Fruit fly (Drosophila melanogaster): ENCODE results near the gene CG7950.

CG7950 gene

dm6 chr3R:30056592-30057135 is at the start of gene CG7950, which contains the start of gene Rpp14a (continued):
- peak; percentile 83 for TF ChIP-seq Mad (GFP tag; optimal IDR thresholded peaks at IDR 0.05)
- TF ChIP-seq CG31441 (GFP tag; IDR thresholded peaks at IDR 0.05), result peak; percentile 41; the same call in 1 of the 2 replicates
- TF ChIP-seq al (GFP tag; IDR thresholded peaks at IDR 0.05), result peak; percentile 75; the same call in 1 of the 2 replicates
- TF ChIP-seq Antp (GFP tag; optimal IDR thresholded peaks at IDR 0.05), result peak; percentile 42
- TF ChIP-seq CG10654 (GFP tag; optimal IDR thresholded peaks at IDR 0.05), result peak; percentile 67
- peak; percentile 66 for TF ChIP-seq cwo (GFP tag; optimal IDR thresholded peaks at IDR 0.05)
- TF ChIP-seq CG17361 (GFP tag; IDR thresholded peaks at IDR 0.05), result peak; percentile 37; the same call in 2 of the 3 replicates
- peak; percentile 21 for TF ChIP-seq psq (GFP tag; optimal IDR thresholded peaks at IDR 0.05)
- no peak for TF ChIP-seq CG4820 (GFP tag; optimal IDR thresholded peaks at IDR 0.05)
- peak; percentile 60 for TF ChIP-seq Oli (tag; optimal IDR thresholded peaks at IDR 0.05)
- TF ChIP-seq CG6854 (GFP tag; optimal IDR thresholded peaks at IDR 0.05), result no peak
- peak; percentile 47 for TF ChIP-seq CG5245 (GFP tag; optimal IDR thresholded peaks at IDR 0.05)
- peak; percentile 93 for TF ChIP-seq Ets65A (GFP tag)
- peak; percentile 83 for TF ChIP-seq CrebB (tag; optimal IDR thresholded peaks at IDR 0.05)
- 0 out of 3 replicates have a peak, but pooled peaks have one; percentile 5 for TF ChIP-seq Doc3 (GFP tag; IDR thresholded peaks at IDR 0.05; ENCODE audit: partially characterized antibody)
- peak; percentile 70 for TF ChIP-seq CG32772 (GFP tag; IDR thresholded peaks at IDR 0.05)
- TF ChIP-seq CG14014 (GFP tag; IDR thresholded peaks at IDR 0.05), result peak; percentile 80
- TF ChIP-seq shn (GFP tag; optimal IDR thresholded peaks at IDR 0.05), result peak; percentile 88
- peak; percentile 54 for TF ChIP-seq odd (GFP tag; optimal IDR thresholded peaks at IDR 0.05)
- peak; percentile 56 for TF ChIP-seq CG9876 (GFP tag; optimal IDR thresholded peaks at IDR 0.05)
- peak; percentile 68; the same call in 1 of the 2 replicates for TF ChIP-seq CG6272 (GFP tag; IDR thresholded peaks at IDR 0.05)
- TF ChIP-seq CG8388 (GFP tag; optimal IDR thresholded peaks at IDR 0.05), result peak; percentile 53
- no peak for TF ChIP-seq CG11093 (GFP tag; IDR thresholded peaks at IDR 0.05)
- peak; percentile 12 for TF ChIP-seq CG17802 (tag; optimal IDR thresholded peaks at IDR 0.05)
- TF ChIP-seq fru (optimal IDR thresholded peaks at IDR 0.05), result no peak
- peak; percentile 46 for TF ChIP-seq CG30020 (tag; optimal IDR thresholded peaks at IDR 0.05)
- peak; percentile 73; the same call in 2 of the 3 replicates for TF ChIP-seq CG11456 (GFP tag; IDR thresholded peaks at IDR 0.05)
- TF ChIP-seq ab (GFP tag; optimal IDR thresholded peaks at IDR 0.05), result no peak
- peak; percentile 32; the same call in 1 of the 2 replicates for TF ChIP-seq rib (GFP tag; IDR thresholded peaks at IDR 0.05)
- peak; percentile 65 for TF ChIP-seq pnt (GFP tag; optimal IDR thresholded peaks at IDR 0.05)
- TF ChIP-seq gsb-n (tag; optimal IDR thresholded peaks at IDR 0.05), result peak; percentile 42
- TF ChIP-seq Dp (GFP tag; optimal IDR thresholded peaks at IDR 0.05), result peak; percentile 28
- TF ChIP-seq Atf3 (GFP tag; optimal IDR thresholded peaks at IDR 0.05), result peak; percentile 62
- TF ChIP-seq Sin3A (optimal IDR thresholded peaks at IDR 0.05), result no peak
- TF ChIP-seq CG7357 (GFP tag; IDR thresholded peaks at IDR 0.05), result peak; percentile 62; the same call in 2 of the 3 replicates
- peak; percentile 5 for TF ChIP-seq CG17912 (GFP tag; optimal IDR thresholded peaks at IDR 0.05)
- TF ChIP-seq cg (GFP tag; optimal IDR thresholded peaks at IDR 0.05), result no peak
- peak; percentile 88 for TF ChIP-seq row (GFP tag; IDR thresholded peaks at IDR 0.05)
- no peak for TF ChIP-seq ro (GFP tag; IDR thresholded peaks at IDR 0.05)
- TF ChIP-seq CG13424 (tag; optimal IDR thresholded peaks at IDR 0.05), result peak; percentile 86
- TF ChIP-seq CG18476 (GFP tag; optimal IDR thresholded peaks at IDR 0.05), result peak; percentile 54
- no peak for TF ChIP-seq CG11560 (tag; IDR thresholded peaks at IDR 0.05)
- TF ChIP-seq en (GFP tag; optimal IDR thresholded peaks at IDR 0.05), result peak; percentile 29
- peak in 1 of 2 experiments; percentile 2 for TF ChIP-seq insv (GFP tag; optimal IDR thresholded peaks at IDR 0.05)
- peak; percentile 84 for TF ChIP-seq CG1602 (GFP tag; optimal IDR thresholded peaks at IDR 0.05)
- TF ChIP-seq Optix (GFP tag; IDR thresholded peaks at IDR 0.05), result peak; percentile 55; the same call in 2 of the 3 replicates
- TF ChIP-seq CG8765 (GFP tag; IDR thresholded peaks at IDR 0.05), result peak; percentile 61; the same call in 1 of the 2 replicates
- TF ChIP-seq yki (optimal IDR thresholded peaks at IDR 0.05), result no peak
- TF ChIP-seq CG17359 (tag; optimal IDR thresholded peaks at IDR 0.05), result peak; percentile 69
- TF ChIP-seq nerfin-1 (tag; optimal IDR thresholded peaks at IDR 0.05), result peak; percentile 51
- TF ChIP-seq CG34224 (GFP tag; IDR thresholded peaks at IDR 0.05; ENCODE audit: partially characterized antibody), result 0 out of 3 replicates have a peak, but pooled peaks have one; percentile 27
